Fruit fly (Drosophila melanogaster): Measurements from ENCODE around the gene CG3306.

The CG3306 gene

DNA sequence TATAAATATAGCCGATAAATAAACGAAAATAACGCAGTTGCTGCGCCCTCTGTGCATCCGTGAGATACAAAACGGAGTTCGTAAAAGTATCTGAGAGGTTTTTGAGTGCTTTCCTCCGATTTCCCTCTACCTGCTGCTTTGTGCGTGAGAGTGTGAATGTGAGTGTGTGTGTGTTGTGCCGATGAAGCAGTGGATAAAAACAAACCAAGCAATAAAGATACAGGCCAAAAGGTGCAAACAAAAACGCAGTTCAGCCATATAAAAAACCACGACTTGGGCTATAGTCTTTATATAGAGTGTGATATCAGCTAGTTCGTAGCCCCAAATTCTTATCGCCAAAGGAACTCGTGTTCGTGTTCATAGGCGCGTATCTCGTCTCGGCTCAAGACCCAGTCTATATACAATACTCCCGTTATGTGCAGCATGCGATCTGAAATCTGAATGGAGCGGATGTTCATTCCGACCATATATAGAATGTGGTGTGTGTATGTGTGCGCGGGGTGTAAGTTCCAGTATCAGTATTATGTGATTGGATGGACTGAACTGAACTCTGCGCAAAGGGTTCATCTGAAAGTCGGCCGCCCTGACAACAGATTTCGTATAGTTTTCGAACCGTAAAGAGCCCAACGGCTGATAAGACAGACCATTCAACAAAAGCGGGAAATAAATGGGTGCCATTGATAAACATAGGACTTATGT is 14.3 kb downstream of the CG3306 start:
- no peak for TF ChIP-seq CG17801 (GFP tag; optimal IDR thresholded peaks at IDR 0.05; ENCODE audit: partially characterized antibody)

DNA sequence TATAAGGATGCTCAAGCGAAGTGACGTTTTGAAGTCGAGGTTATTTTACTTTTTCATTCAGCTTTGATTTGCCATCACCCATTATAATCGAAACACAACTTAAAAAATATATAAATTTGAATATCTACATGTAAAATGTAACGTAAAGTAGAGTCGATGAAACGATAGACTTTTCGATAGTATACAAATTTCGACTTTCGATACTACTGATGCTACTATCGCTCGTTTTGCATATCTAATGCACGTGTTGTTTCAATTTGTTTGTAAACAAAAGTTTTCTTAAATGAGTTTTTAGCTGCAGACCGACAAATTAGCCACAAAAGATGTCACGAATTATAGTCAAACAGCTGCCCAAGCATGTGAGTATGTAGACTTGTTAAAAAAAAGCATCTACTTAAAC is 22.7 kb downstream of the CG3306 start, which contains the start of gene CG3335:
CG3335 (plus strand) TSS at position 224 of the 400 bp plus-strand sequence.
- no peak for TF ChIP-seq CG17801 (GFP tag; optimal IDR thresholded peaks at IDR 0.05; ENCODE audit: partially characterized antibody)

DNA sequence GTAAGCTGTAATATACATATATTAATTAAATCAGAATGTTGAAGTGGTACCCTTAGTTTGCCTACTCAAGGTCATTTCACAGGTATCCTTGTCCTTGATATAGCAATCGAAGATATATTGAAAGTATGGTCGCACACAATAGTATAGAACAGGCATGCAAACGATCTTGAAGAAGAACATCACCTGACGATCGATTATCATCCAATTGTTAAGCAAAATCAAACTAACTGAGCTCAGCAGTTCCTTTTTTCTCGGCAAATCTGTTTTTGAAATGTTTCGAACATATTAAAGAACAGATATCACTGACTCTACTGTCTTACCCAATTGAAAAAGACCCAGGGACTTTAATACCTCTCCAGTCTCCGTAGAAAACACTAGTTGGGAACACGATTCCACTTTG is 27.1 kb downstream of the CG3306 start, which contains the start of gene Cyp40:
Cyp40 (plus strand) TSS at position 301 of the 400 bp plus-strand sequence.
- TF ChIP-seq CG17801 (GFP tag; optimal IDR thresholded peaks at IDR 0.05; ENCODE audit: partially characterized antibody): no peak

DNA sequence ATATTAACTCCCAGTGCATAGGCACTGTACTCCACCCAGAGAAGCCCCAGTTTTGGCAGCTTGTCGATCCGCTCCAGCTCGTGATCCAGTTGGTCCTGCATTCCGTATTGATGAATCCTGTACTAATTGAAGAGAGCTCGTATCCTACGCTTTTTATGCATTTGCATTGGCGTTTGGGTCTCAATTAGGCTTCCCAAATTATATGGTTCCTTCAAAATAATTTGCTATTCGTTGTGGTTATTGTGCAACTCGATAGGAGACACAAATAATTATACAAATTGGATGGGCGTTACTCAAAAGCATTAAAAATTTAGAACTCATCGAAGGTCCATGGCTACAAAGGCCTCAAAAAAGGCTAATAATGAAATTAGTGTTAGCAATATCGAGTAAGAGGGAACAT is 27.8 kb downstream of the CG3306 start, which contains the start of gene Or67b:
Or67b (minus strand) TSS at position 101 of the 400 bp plus-strand sequence.
- no peak for TF ChIP-seq CG17801 (GFP tag; optimal IDR thresholded peaks at IDR 0.05; ENCODE audit: partially characterized antibody)

DNA sequence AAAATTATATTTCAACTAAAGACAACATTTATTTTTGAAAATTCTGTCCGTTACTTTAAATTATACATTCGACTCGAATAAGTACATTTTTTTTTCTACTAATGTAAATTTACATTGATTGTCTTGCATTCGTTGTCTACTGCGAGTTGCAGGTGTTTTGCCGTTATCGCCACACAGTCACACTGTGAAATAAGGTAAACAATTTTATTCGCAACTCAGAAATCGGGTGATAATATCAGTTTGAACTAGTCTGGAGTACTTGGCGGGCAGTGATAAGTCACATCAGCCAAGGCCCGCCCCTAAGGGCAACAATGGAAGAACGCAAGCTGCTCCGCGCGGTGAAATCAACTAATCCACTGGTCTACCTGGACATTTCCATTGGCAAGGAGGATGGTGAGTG is 28.6 kb downstream of the CG3306 start:
- peak; percentile 12 for TF ChIP-seq CG17801 (GFP tag; optimal IDR thresholded peaks at IDR 0.05; ENCODE audit: partially characterized antibody)

DNA sequence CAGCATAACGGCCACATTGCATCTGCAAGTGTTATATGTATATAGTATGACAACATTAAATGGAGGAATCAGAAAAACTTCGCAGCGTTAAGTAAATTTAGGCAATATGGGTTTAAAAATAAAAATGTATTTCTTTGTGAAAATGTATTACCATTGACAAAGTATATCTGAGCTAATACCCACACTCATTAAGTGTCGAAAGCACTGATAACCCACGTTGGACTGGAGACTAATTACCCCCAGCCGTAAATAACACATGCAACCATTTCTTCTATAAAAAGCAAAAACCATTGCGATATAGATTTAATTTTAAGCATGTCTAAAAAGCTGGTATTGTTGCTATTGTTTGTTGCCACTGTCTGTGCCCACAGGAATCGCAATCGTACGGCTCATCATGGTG is 36.5 kb downstream of the CG3306 start, which contains the start of gene CG8329:
CG8329 (plus strand) TSS at position 301 of the 400 bp plus-strand sequence.
- no peak for TF ChIP-seq CG17801 (GFP tag; optimal IDR thresholded peaks at IDR 0.05; ENCODE audit: partially characterized antibody)

DNA sequence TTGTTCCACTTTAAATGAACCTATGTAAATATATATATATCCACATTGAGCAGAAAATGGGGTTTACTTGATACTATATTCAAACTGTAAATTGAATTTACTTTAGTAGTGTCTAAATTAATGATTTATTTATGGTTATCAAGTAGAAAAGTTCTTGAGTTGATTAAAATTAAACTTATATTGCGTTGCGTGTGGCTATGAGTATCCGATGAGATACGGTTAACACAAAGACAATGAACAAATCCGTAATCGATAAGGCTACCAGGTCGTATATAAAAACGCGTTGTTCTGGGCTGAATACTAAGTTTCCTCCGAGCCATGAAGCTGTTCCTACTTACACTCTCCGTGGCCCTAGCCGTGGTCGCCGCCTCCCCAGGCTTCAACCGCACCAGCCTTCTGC is 37.6 kb downstream of the CG3306 start, which contains the start of gene CG18179:
CG18179 (plus strand) TSS at position 301 of the 400 bp plus-strand sequence.
- no peak for TF ChIP-seq CG17801 (GFP tag; optimal IDR thresholded peaks at IDR 0.05; ENCODE audit: partially characterized antibody)

DNA sequence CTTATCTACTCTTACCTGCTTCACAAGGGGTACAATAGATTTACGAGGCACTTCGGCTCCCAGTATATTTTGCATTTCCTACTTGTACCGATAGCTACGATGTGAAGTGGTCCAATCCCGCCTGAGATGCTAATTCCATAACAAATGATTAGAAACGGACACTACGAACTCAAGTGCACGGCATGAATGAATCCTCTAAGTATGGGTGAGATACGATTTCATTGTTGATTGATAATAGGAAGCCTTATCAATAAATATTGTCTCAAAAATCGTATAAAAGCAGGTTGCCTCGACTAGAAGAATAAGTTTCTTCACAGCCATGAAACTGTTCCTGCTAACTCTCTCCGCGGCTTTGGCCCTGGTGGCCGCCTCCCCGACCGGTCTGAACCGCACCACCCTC is 39.4 kb downstream of the CG3306 start, which contains the start of gene CG18180:
CG18180 (plus strand) TSS at position 301 of the 400 bp plus-strand sequence.
- TF ChIP-seq CG17801 (GFP tag; optimal IDR thresholded peaks at IDR 0.05; ENCODE audit: partially characterized antibody): no peak

DNA sequence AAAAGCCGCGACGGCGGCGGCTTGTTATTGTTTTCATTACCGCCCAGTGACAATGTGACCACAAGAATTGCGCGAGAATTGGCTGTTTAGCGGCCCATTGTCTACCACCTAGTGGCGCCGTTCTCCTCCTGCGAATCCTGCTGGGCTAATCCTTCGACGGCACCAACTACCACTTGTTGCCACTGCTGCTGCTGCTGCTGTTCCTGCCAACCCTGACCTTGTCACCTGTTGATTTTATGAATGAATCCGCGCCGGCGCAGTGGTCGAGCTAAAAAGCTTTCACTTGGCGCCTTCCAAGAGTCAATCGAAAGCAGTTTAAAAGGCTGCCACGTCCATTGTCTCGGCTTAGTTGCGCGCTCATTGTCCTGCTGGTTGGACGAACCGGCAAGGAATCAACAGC is 42.4 kb downstream of the CG3306 start, which contains the start of gene CNMaR:
CNMaR (plus strand) TSS at position 348 of the 400 bp plus-strand sequence.
- TF ChIP-seq CG17801 (GFP tag; optimal IDR thresholded peaks at IDR 0.05; ENCODE audit: partially characterized antibody): no peak
